Worm (Caenorhabditis elegans) whole organism, L2 larva: ENCODE results near the gene K09F6.6.

Source experiments
- C34F6.9 ChIP-seq: fragments of 150-350 bp; optimal IDR thresholded peaks from 2 replicates; lab custom pipeline; 2014; ENCODE audit warnings: missing biosample characterization, missing genetic modification characterization
- F13H6.1 ChIP-seq: sonication (generic microtip); optimal IDR thresholded peaks from 2 replicates; lab custom pipeline; 2016; ENCODE audit warnings: missing genetic modification characterization, missing compliant biosample characterization
- R02D3.7 ChIP-seq: fragments of 150-350 bp; optimal IDR thresholded peaks from 2 replicates; lab custom pipeline; 2014; ENCODE audit warnings: missing biosample characterization, missing genetic modification characterization
- Y55F3AM.14 ChIP-seq: fragments of 200-800 bp; sonication (Bioruptor generic); optimal IDR thresholded peaks from 2 replicates; lab custom pipeline; 2018; ENCODE audit warnings: mild to moderate bottlenecking, missing genetic modification characterization, missing compliant biosample characterization
- ZK546.5 ChIP-seq: sonication (generic microtip); optimal IDR thresholded peaks from 2 replicates; lab custom pipeline; 2017; ENCODE audit warnings: missing biosample characterization, missing genetic modification characterization
- aly-2 ChIP-seq: fragments of 150-350 bp; optimal IDR thresholded peaks from 2 replicates; lab custom pipeline; 2014; ENCODE audit warnings: missing biosample characterization, missing genetic modification characterization
- ama-1 ChIP-seq: fragments of 150-350 bp; optimal IDR thresholded peaks from 2 replicates; lab custom pipeline; 2018; ENCODE audit warnings: inconsistent platforms
- ceh-16 ChIP-seq: fragments of 150-350 bp; optimal IDR thresholded peaks from 2 replicates; lab custom pipeline; 2014; ENCODE audit warnings: missing biosample characterization, missing genetic modification characterization
- ceh-82 ChIP-seq: fragments of 150-350 bp; optimal IDR thresholded peaks from 2 replicates; lab custom pipeline; 2014; ENCODE audit warnings: missing biosample characterization, missing genetic modification characterization
- dmd-4 ChIP-seq: sonication (generic microtip); optimal IDR thresholded peaks from 2 replicates; lab custom pipeline; 2017; ENCODE audit warnings: missing biosample characterization, missing genetic modification characterization
- elt-1 ChIP-seq: fragments of 150-350 bp; optimal IDR thresholded peaks from 2 replicates; lab custom pipeline; 2014; ENCODE audit warnings: missing biosample characterization, missing genetic modification characterization
- fos-1 ChIP-seq: fragments of 150-350 bp; optimal IDR thresholded peaks from 2 replicates; lab custom pipeline; 2014; ENCODE audit warnings: missing biosample characterization, missing genetic modification characterization
- gmeb-1 ChIP-seq: fragments of 150-350 bp; optimal IDR thresholded peaks from 2 replicates; lab custom pipeline; 2014; ENCODE audit warnings: missing biosample characterization, missing genetic modification characterization
- lin-13 ChIP-seq: fragments of 150-350 bp; optimal IDR thresholded peaks from 2 replicates; lab custom pipeline; 2014; ENCODE audit warnings: missing biosample characterization, missing genetic modification reagents, missing genetic modification characterization
- lin-39 ChIP-seq: fragments of 150-350 bp; optimal IDR thresholded peaks from 2 replicates; lab custom pipeline; 2014; ENCODE audit warnings: missing biosample characterization, missing genetic modification reagents, missing genetic modification characterization
- lsy-2 ChIP-seq, 2 experiments: fragments of 150-350 bp in 1 of 2; sonication (generic microtip) in 1 of 2; optimal IDR thresholded peaks; 2 replicates each; lab custom pipeline; 2014 to 2017; ENCODE audit warnings: missing biosample characterization in 2 of 2, missing genetic modification characterization in 2 of 2
- mbf-1 ChIP-seq: sonication (generic microtip); optimal IDR thresholded peaks from 2 replicates; lab custom pipeline; 2017; ENCODE audit warnings: missing biosample characterization, missing genetic modification characterization
- nhr-10 ChIP-seq: sonication (generic microtip); optimal IDR thresholded peaks from 2 replicates; lab custom pipeline; 2017; ENCODE audit warnings: missing biosample characterization, missing genetic modification characterization
- nhr-11 ChIP-seq: fragments of 150-350 bp; optimal IDR thresholded peaks from 2 replicates; lab custom pipeline; 2014; ENCODE audit warnings: missing biosample characterization, missing genetic modification characterization
- nhr-12 ChIP-seq: fragments of 150-350 bp; optimal IDR thresholded peaks from 2 replicates; lab custom pipeline; 2014; ENCODE audit warnings: missing biosample characterization, missing genetic modification characterization
- nhr-21 ChIP-seq: fragments of 150-350 bp; optimal IDR thresholded peaks from 2 replicates; lab custom pipeline; 2014; ENCODE audit warnings: missing biosample characterization, missing genetic modification characterization
- nhr-23 ChIP-seq: fragments of 150-350 bp; optimal IDR thresholded peaks from 2 replicates; lab custom pipeline; 2014; ENCODE audit warnings: missing biosample characterization, missing genetic modification reagents, missing genetic modification characterization
- nhr-237 ChIP-seq: fragments of 150-350 bp; optimal IDR thresholded peaks from 2 replicates; lab custom pipeline; 2014; ENCODE audit warnings: missing biosample characterization, missing genetic modification characterization
- nhr-25 ChIP-seq: fragments of 150-350 bp; sonication (generic microtip); optimal IDR thresholded peaks from 3 replicates; lab custom pipeline; 2014; ENCODE audit warnings: missing biosample characterization, missing genetic modification characterization
- nhr-6 ChIP-seq: fragments of 150-350 bp; optimal IDR thresholded peaks from 2 replicates; lab custom pipeline; 2014; ENCODE audit warnings: missing biosample characterization, missing genetic modification characterization
- nhr-77 ChIP-seq: fragments of 150-350 bp; optimal IDR thresholded peaks from 2 replicates; lab custom pipeline; 2014; ENCODE audit warnings: missing biosample characterization, missing genetic modification characterization
- peb-1 ChIP-seq: fragments of 150-350 bp; optimal IDR thresholded peaks from 2 replicates; lab custom pipeline; 2014; ENCODE audit warnings: missing biosample characterization, missing genetic modification characterization
- sem-4 ChIP-seq: fragments of 150-350 bp; optimal IDR thresholded peaks from 2 replicates; lab custom pipeline; 2014; ENCODE audit warnings: missing biosample characterization, missing genetic modification reagents, missing genetic modification characterization
- sma-9 ChIP-seq, 2 experiments: fragments of 150-350 bp in 1 of 2; sonication (generic microtip) in 1 of 2; optimal IDR thresholded peaks; 2 replicates each; lab custom pipeline; 2014 to 2016; ENCODE audit warnings: missing genetic modification characterization in 2 of 2, mild to moderate bottlenecking in 1 of 2, missing biosample characterization in 1 of 2, missing compliant biosample characterization in 1 of 2, missing genetic modification reagents in 1 of 2, moderate library complexity in 1 of 2
- unc-62 ChIP-seq: fragments of 150-350 bp; optimal IDR thresholded peaks from 2 replicates; lab custom pipeline; 2014; ENCODE audit warnings: missing biosample characterization, missing genetic modification reagents, missing genetic modification characterization
- zag-1 ChIP-seq: fragments of 150-350 bp; optimal IDR thresholded peaks from 2 replicates; lab custom pipeline; 2014; ENCODE audit warnings: missing biosample characterization, missing genetic modification characterization
- ztf-1 ChIP-seq: fragments of 200-800 bp; sonication (Bioruptor generic); conservative IDR thresholded peaks from 2 replicates; pipeline ENCODE4 v1.3.6; 2022; ENCODE audit warnings: missing genetic modification characterization, missing compliant biosample characterization
- ztf-11 ChIP-seq: sonication (generic microtip); optimal IDR thresholded peaks from 2 replicates; lab custom pipeline; 2017; ENCODE audit warnings: missing biosample characterization, missing genetic modification characterization
- ztf-4 ChIP-seq: fragments of 150-350 bp; optimal IDR thresholded peaks from 2 replicates; lab custom pipeline; 2014; ENCODE audit warnings: missing biosample characterization, missing genetic modification characterization

K09F6.6 gene

ce11 chrII:2279263-2279662, at the start of gene K09F6.6:
K09F6.6 (minus strand) TSS chrII:2279305.
- TF ChIP-seq Y55F3AM.14 (GFP tag; lab: Kevin White, UChicago) (no peak), R02D3.7 (no peak), F13H6.1 (tag; lab: Kevin White, UChicago) (no peak), nhr-237 (no peak), zag-1 (tag; lab: Kevin White, UChicago) (no peak), ztf-11 (tag; lab: Kevin White, UChicago) (no peak), aly-2 (tag; lab: Kevin White, UChicago) (no peak), ceh-16 (no peak), nhr-10 (tag; lab: Kevin White, UChicago) (no peak), mbf-1 (no peak), nhr-11 (no peak)

- no peak for TF ChIP-seq nhr-21 (tag; lab: Kevin White, UChicago)
- TF ChIP-seq gmeb-1 (tag; lab: Kevin White, UChicago), result no peak
- TF ChIP-seq sem-4 (tag; lab: Kevin White, UChicago), result no peak
- no peak for TF ChIP-seq nhr-25 (tag; lab: Kevin White, UChicago)
- TF ChIP-seq aly-2 (tag; lab: Kevin White, UChicago), result no peak
- TF ChIP-seq ztf-11 (tag; lab: Kevin White, UChicago), result no peak
- TF ChIP-seq nhr-6 (tag; lab: Kevin White, UChicago), result no peak
- TF ChIP-seq R02D3.7, result no peak
- no peak for TF ChIP-seq Y55F3AM.14 (GFP tag; lab: Kevin White, UChicago)
- TF ChIP-seq nhr-12 (tag; lab: Kevin White, UChicago), result no peak
- TF ChIP-seq C34F6.9, result no peak
- TF ChIP-seq unc-62 (GFP tag; lab: Kevin White, UChicago), result no peak
- no peak for TF ChIP-seq nhr-10 (tag; lab: Kevin White, UChicago)
- TF ChIP-seq nhr-77, result no peak
Measured at ce11 chrII:2324956-2325355, 45.9 kb upstream of the K09F6.6 start, which contains the start of gene ZK1240.11. ZK1240.11 (plus strand) TSS chrII:2325256.

DNA sequence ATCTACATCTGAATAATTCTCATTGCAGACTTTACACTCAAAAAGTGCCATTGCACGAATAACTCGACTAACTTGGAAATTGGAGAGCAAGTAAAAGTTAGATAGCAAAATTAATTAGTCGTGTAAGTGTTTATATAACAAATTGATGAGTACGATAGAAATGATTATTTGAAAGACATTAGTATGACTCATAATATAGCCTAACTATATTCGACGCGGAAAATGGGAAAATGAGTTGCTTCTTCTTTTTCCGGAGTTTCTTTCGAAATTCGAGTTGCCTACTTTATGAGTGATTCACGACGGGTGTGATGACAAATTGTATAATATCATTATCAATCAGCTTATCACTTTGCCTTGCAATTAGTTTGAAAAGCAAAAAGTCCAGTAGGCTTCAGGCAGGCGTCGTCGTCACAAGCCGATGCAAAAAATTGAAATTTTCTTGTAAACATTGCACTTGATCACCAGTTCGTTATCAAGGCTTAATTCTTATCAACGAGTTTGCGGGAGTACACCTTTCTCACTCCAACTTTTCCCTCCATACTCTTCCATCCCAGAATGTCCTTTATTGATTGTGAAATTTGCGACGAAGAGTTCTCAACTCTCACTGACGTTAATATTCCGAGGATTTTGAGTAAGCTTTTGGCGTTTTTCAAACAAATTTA, 43.9 kb upstream of the K09F6.6 start, which contains the start of the genes ZK1240.6 and ZK1240.2:
Gene ZK1240.6 (minus strand): TSS at position 51 of the 662 bp plus-strand sequence.
Gene ZK1240.2 (plus strand): TSS at position 520 of the 662 bp plus-strand sequence.
- TF ChIP-seq sma-9 (GFP tag; optimal IDR thresholded peaks at IDR 0.05; lab: Kevin White, UChicago) (peak; percentile 21), sma-9 (tag; optimal IDR thresholded peaks at IDR 0.05; lab: Kevin White, UChicago) (no peak), fos-1 (tag; lab: Kevin White, UChicago) (peak; percentile 76), ZK546.5 (tag; lab: Kevin White, UChicago) (no peak), lsy-2 (tag; optimal IDR thresholded peaks at IDR 0.05; lab: Kevin White, UChicago) (no peak), lin-13 (GFP tag; lab: Kevin White, UChicago) (no peak)

- TF ChIP-seq gmeb-1 (tag; lab: Kevin White, UChicago), result no peak
- TF ChIP-seq ztf-4 (tag; lab: Kevin White, UChicago), result no peak
- no peak for TF ChIP-seq lin-13 (GFP tag; lab: Kevin White, UChicago)
- no peak for TF ChIP-seq nhr-77
- TF ChIP-seq ceh-16, result no peak
- TF ChIP-seq nhr-23 (tag; lab: Kevin White, UChicago), result no peak
- no peak for TF ChIP-seq lin-39 (tag; lab: Kevin White, UChicago)
- peak; percentile 87 for TF ChIP-seq fos-1 (tag; lab: Kevin White, UChicago)
- TF ChIP-seq ama-1 (lab: Kevin White, UChicago), result no peak
- TF ChIP-seq, all 48 proteins: peak for 1
Measured at ce11 chrII:2320097-2320496, 41.0 kb upstream of the K09F6.6 start, which contains the start of gene ZK1240.3. ZK1240.3 (plus strand) TSS chrII:2320334.

- peak; percentile 21 for TF ChIP-seq fos-1 (tag; lab: Kevin White, UChicago)
- no peak for TF ChIP-seq C34F6.9
Measured at ce11 chrII:2317883-2318357, 38.8 kb upstream of the K09F6.6 start, which contains the start of the genes ZK1240.5 and ZK1240.9. ZK1240.5 (minus strand) TSS chrII:2317933. ZK1240.9 (plus strand) TSS chrII:2318189.

DNA sequence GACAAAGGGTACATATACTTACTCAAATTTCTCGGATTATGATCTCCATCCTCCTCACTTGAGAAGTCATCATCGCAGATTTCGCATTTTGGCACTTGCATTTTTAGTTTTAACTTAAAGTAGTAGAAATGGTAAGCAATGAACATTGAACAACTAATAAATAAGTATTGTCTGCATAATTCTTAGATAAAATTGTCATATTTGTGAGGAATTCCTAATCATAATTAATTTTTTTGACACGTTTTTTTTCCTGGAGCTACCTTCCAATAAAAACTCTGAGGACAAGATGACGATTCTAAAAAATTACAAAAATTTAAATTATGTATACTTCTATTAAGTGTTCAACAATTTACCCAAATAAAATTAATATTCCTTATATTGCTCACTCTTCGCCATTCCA, 33.6 kb upstream of the K09F6.6 start, which contains the start of the genes trim-21 and B0281.1:
Gene trim-21 (minus strand): TSS at position 101 of the 400 bp plus-strand sequence.
Gene B0281.1 (plus strand): TSS at position 321 of the 400 bp plus-strand sequence.
- TF ChIP-seq peb-1 (tag; lab: Kevin White, UChicago) (no peak), lin-13 (GFP tag; lab: Kevin White, UChicago) (no peak), ceh-82 (tag; lab: Kevin White, UChicago) (no peak), lsy-2 (tag; optimal IDR thresholded peaks at IDR 0.05; lab: Kevin White, UChicago) (no peak), lin-39 (tag; lab: Kevin White, UChicago) (no peak), ztf-1 (GFP tag; lab: Robert Waterston, UW) (no peak), C34F6.9 (no peak), unc-62 (GFP tag; lab: Kevin White, UChicago) (no peak), mbf-1 (no peak), nhr-12 (tag; lab: Kevin White, UChicago) (no peak), elt-1 (no peak), Y55F3AM.14 (GFP tag; lab: Kevin White, UChicago) (no peak), nhr-21 (tag; lab: Kevin White, UChicago) (no peak), dmd-4 (no peak)
